Fruit fly (Drosophila melanogaster) whole organism, wandering third instar larva: ENCODE measurements around the gene RapGAP1.

Source experiments
- Abd-B ChIP-seq: fragments of >200 bp; optimal IDR thresholded peaks from 2 replicates; lab custom pipeline; 2017; ENCODE audit warnings: missing biosample characterization, missing genetic modification characterization
- CG32264 ChIP-seq: fragments of 200-800 bp; sonication (Bioruptor generic); optimal IDR thresholded peaks from 2 replicates; lab custom pipeline; 2016; ENCODE audit warnings: missing biosample characterization, missing genetic modification characterization
- CG9705 ChIP-seq: fragments of 200-800 bp; sonication (Bioruptor generic); optimal IDR thresholded peaks from 2 replicates; lab custom pipeline; 2018; ENCODE audit warnings: missing biosample characterization, mild to moderate bottlenecking, missing genetic modification characterization
- Dfd ChIP-seq: fragments of >200 bp; optimal IDR thresholded peaks from 2 replicates; lab custom pipeline; 2017; ENCODE audit warnings: missing biosample characterization, missing genetic modification characterization
- Dif ChIP-seq: fragments of 200-275, 200-300 bp; sonication (Bioruptor generic); optimal IDR thresholded peaks from 2 replicates; lab custom pipeline; 2018; ENCODE audit warnings: missing biosample characterization, missing genetic modification characterization; ENCODE audit not compliant: partially characterized antibody
- GATAd ChIP-seq: sonication (Bioruptor generic); optimal IDR thresholded peaks from 2 replicates; lab custom pipeline; 2016; ENCODE audit warnings: missing biosample characterization, missing genetic modification characterization
- HLH106 ChIP-seq: fragments of 200-800 bp; optimal IDR thresholded peaks from 3 replicates; lab custom pipeline; 2019; ENCODE audit warnings: missing biosample characterization, mild to moderate bottlenecking, missing genetic modification characterization, moderate library complexity
- Hr78 ChIP-seq: fragments of >200 bp; optimal IDR thresholded peaks from 2 replicates; lab custom pipeline; 2017; ENCODE audit warnings: missing biosample characterization, missing genetic modification characterization
- Jra ChIP-seq: sonication (Bioruptor generic); optimal IDR thresholded peaks from 2 replicates; lab custom pipeline; 2016; ENCODE audit warnings: missing biosample characterization, missing genetic modification characterization
- Myc ChIP-seq: fragments of >200 bp; optimal IDR thresholded peaks from 2 replicates; lab custom pipeline; 2017
- N ChIP-seq: fragments of >200 bp; optimal IDR thresholded peaks from 2 replicates; lab custom pipeline; 2018; ENCODE audit warnings: missing biosample characterization, missing external identifiers, missing genetic modification characterization
- Rel ChIP-seq, 2 experiments: fragments of 200-800 bp; sonication (Bioruptor generic) in 1 of 2; optimal IDR thresholded peaks; 2 replicates in 1 of 2; 3 replicates in 1 of 2; lab custom pipeline; 2016 to 2019; ENCODE audit warnings: mild to moderate bottlenecking in 2 of 2, missing biosample characterization in 2 of 2, missing genetic modification characterization in 2 of 2, moderate library complexity in 1 of 2
- Sp1 ChIP-seq: fragments of 200-800 bp; sonication (Bioruptor generic); optimal IDR thresholded peaks from 3 replicates; lab custom pipeline; 2019; ENCODE audit warnings: missing biosample characterization, mild to moderate bottlenecking, missing genetic modification characterization, moderate library complexity
- Vsx2 ChIP-seq: fragments of 200-300, 225-300 bp; sonication (Bioruptor generic); optimal IDR thresholded peaks from 2 replicates; lab custom pipeline; 2018; ENCODE audit warnings: missing biosample characterization, missing genetic modification characterization; ENCODE audit not compliant: partially characterized antibody
- br ChIP-seq: fragments of 200-800 bp; sonication (Bioruptor generic); optimal IDR thresholded peaks from 2 replicates; lab custom pipeline; 2016; ENCODE audit warnings: missing biosample characterization, missing genetic modification characterization
- brk ChIP-seq: fragments of 200-800 bp; sonication (Bioruptor generic); optimal IDR thresholded peaks from 2 replicates; lab custom pipeline; 2016; ENCODE audit warnings: missing biosample characterization, mild to moderate bottlenecking, missing genetic modification characterization
- dl ChIP-seq, 2 experiments: fragments of 175-275, 200-275 bp in 1 of 2; fragments of 200-275 bp in 1 of 2; sonication (Bioruptor generic); optimal IDR thresholded peaks; lab custom pipeline; 2018; ENCODE audit warnings: mild to moderate bottlenecking in 2 of 2, missing biosample characterization in 2 of 2, missing genetic modification characterization in 2 of 2, moderate library complexity in 2 of 2; ENCODE audit not compliant: partially characterized antibody in 2 of 2, insufficient read depth in 1 of 2
- dsf ChIP-seq: sonication (Bioruptor generic); optimal IDR thresholded peaks from 2 replicates; lab custom pipeline; 2016; ENCODE audit warnings: missing biosample characterization, missing genetic modification characterization, borderline replicate concordance
- ey ChIP-seq: fragments of 200-800 bp; sonication (Bioruptor generic); optimal IDR thresholded peaks from 2 replicates; lab custom pipeline; 2016; ENCODE audit warnings: missing biosample characterization, missing genetic modification characterization
- foxo ChIP-seq, 2 experiments: fragments of 200-800 bp; sonication (Bioruptor generic); optimal IDR thresholded peaks; 2 replicates in 1 of 2; 3 replicates in 1 of 2; lab custom pipeline; 2016 to 2017; ENCODE audit warnings: missing biosample characterization in 2 of 2, missing genetic modification characterization in 2 of 2
- fru ChIP-seq: fragments of 200-800 bp; sonication (Bioruptor generic); optimal IDR thresholded peaks from 3 replicates; lab custom pipeline; 2016; ENCODE audit warnings: missing biosample characterization, mild to moderate bottlenecking, missing genetic modification characterization
- jim ChIP-seq: fragments of 175-275, 200-325 bp; sonication (Bioruptor generic); optimal IDR thresholded peaks from 2 replicates; lab custom pipeline; 2016; ENCODE audit warnings: missing biosample characterization, mild to moderate bottlenecking, missing genetic modification characterization
- lola ChIP-seq: fragments of >200 bp; optimal IDR thresholded peaks from 2 replicates; lab custom pipeline; 2017; ENCODE audit warnings: missing biosample characterization, missing genetic modification characterization
- pan ChIP-seq: fragments of >200 bp; optimal IDR thresholded peaks from 2 replicates; lab custom pipeline; 2017
- psq ChIP-seq: fragments of 200-800 bp; sonication (Bioruptor generic); optimal IDR thresholded peaks from 3 replicates; lab custom pipeline; 2017; ENCODE audit warnings: missing biosample characterization, mild to moderate bottlenecking, missing genetic modification characterization, moderate library complexity
- rgr ChIP-seq: fragments of 200-800 bp; sonication (Bioruptor generic); optimal IDR thresholded peaks from 3 replicates; lab custom pipeline; 2016; ENCODE audit warnings: missing biosample characterization, mild to moderate bottlenecking, missing genetic modification characterization
- sage ChIP-seq: fragments of 200-800 bp; sonication (Bioruptor generic); optimal IDR thresholded peaks from 2 replicates; lab custom pipeline; 2016; ENCODE audit warnings: missing biosample characterization, mild to moderate bottlenecking, missing genetic modification characterization
- sv ChIP-seq: fragments of 200-800 bp; sonication (Bioruptor generic); optimal IDR thresholded peaks from 3 replicates; lab custom pipeline; 2016; ENCODE audit warnings: missing biosample characterization, missing genetic modification characterization
- tai ChIP-seq: sonication (Bioruptor generic); optimal IDR thresholded peaks from 2 replicates; lab custom pipeline; 2016; ENCODE audit warnings: missing biosample characterization, missing genetic modification characterization
- usp ChIP-seq: fragments of >200 bp; optimal IDR thresholded peaks from 2 replicates; lab custom pipeline; 2017; ENCODE audit warnings: missing biosample characterization, missing genetic modification characterization
- woc ChIP-seq: sonication (Bioruptor generic); optimal IDR thresholded peaks from 2 replicates; lab custom pipeline; 2016; ENCODE audit warnings: missing biosample characterization, mild to moderate bottlenecking, missing genetic modification characterization

RapGAP1 gene

dm6 chr2L:7619234-7619633 is 40.5 kb upstream of the RapGAP1 start (continued):
- TF ChIP-seq lola (GFP tag; lab: Kevin White, UChicago), result no peak
- no peak for TF ChIP-seq Myc (lab: Kevin White, UChicago)
- no peak for TF ChIP-seq CG32264 (GFP tag; lab: Kevin White, UChicago)
- peak; percentile 66 for TF ChIP-seq fru (GFP tag; lab: Kevin White, UChicago)
- no peak for TF ChIP-seq Dfd (GFP tag; lab: Kevin White, UChicago)
- no peak for TF ChIP-seq tai (GFP tag; lab: Kevin White, UChicago)
- no peak for TF ChIP-seq Hr78 (GFP tag; lab: Kevin White, UChicago)
- peak; percentile 39 for TF ChIP-seq HLH106 (tag; lab: Kevin White, UChicago)
- TF ChIP-seq CG9705 (GFP tag; lab: Kevin White, UChicago), result no peak
- peak; percentile 65 for TF ChIP-seq woc
- no peak for TF ChIP-seq dsf
- TF ChIP-seq Vsx2 (GFP tag; lab: Kevin White, UChicago), result no peak
- no peak for TF ChIP-seq jim
- peak; percentile 37 for TF ChIP-seq br
- no peak for TF ChIP-seq N (GFP tag; lab: Kevin White, UChicago)
- no peak for TF ChIP-seq Sp1

dm6 chr2L:7618563-7618962 is 39.8 kb upstream of the RapGAP1 start:
- TF ChIP-seq dl (GFP tag; optimal IDR thresholded peaks at IDR 0.05; lab: Kevin White, UChicago; ENCODE audit: insufficient read depth in 1 of 2, partially characterized antibody in 2 of 2), result no peak
- no peak for TF ChIP-seq br
- TF ChIP-seq Dfd (GFP tag; lab: Kevin White, UChicago), result no peak
- no peak for TF ChIP-seq jim
- TF ChIP-seq ey (GFP tag; lab: Kevin White, UChicago), result no peak
- no peak for TF ChIP-seq Abd-B (GFP tag; lab: Kevin White, UChicago)
- no peak for TF ChIP-seq foxo (GFP tag; optimal IDR thresholded peaks at IDR 0.05; lab: Kevin White, UChicago)
- no peak for TF ChIP-seq Jra
- no peak for TF ChIP-seq pan (lab: Kevin White, UChicago)
- no peak for TF ChIP-seq Myc (lab: Kevin White, UChicago)
- no peak for TF ChIP-seq sv (GFP tag; lab: Kevin White, UChicago)
- TF ChIP-seq rgr (GFP tag; lab: Kevin White, UChicago), result no peak
- TF ChIP-seq, all 38 proteins: peak for 0

- no peak for TF ChIP-seq rgr (GFP tag; lab: Kevin White, UChicago)
- no peak for TF ChIP-seq dsf
- no peak for TF ChIP-seq fru (GFP tag; lab: Kevin White, UChicago)
- TF ChIP-seq br, result no peak
- no peak for TF ChIP-seq usp (GFP tag; lab: Kevin White, UChicago)
- TF ChIP-seq Myc (lab: Kevin White, UChicago), result no peak
- no peak for TF ChIP-seq Dif (GFP tag; lab: Kevin White, UChicago)
- TF ChIP-seq N (GFP tag; lab: Kevin White, UChicago), result no peak
- TF ChIP-seq ey (GFP tag; lab: Kevin White, UChicago), result no peak
- no peak for TF ChIP-seq jim
- no peak for TF ChIP-seq tai (GFP tag; lab: Kevin White, UChicago)
- no peak for TF ChIP-seq dl (GFP tag; optimal IDR thresholded peaks at IDR 0.05; lab: Kevin White, UChicago; ENCODE audit: insufficient read depth in 1 of 2, partially characterized antibody in 2 of 2)
- no peak for TF ChIP-seq psq (GFP tag; lab: Kevin White, UChicago)
- no peak for TF ChIP-seq Rel (GFP tag; optimal IDR thresholded peaks at IDR 0.05; lab: Kevin White, UChicago)
- no peak for TF ChIP-seq Rel (tag; optimal IDR thresholded peaks at IDR 0.05; lab: Kevin White, UChicago)
- no peak for TF ChIP-seq Hr78 (GFP tag; lab: Kevin White, UChicago)
- TF ChIP-seq Dfd (GFP tag; lab: Kevin White, UChicago), result no peak
Measured at dm6 chr2L:7616830-7617229, 38.0 kb upstream of the RapGAP1 start.

dm6 chr2L:7612233-7612632 is 33.5 kb upstream of the RapGAP1 start:
- TF ChIP-seq Jra, result no peak
- no peak for TF ChIP-seq br
- no peak for TF ChIP-seq Abd-B (GFP tag; lab: Kevin White, UChicago)
- TF ChIP-seq ey (GFP tag; lab: Kevin White, UChicago), result no peak
- no peak for TF ChIP-seq GATAd (GFP tag; lab: Kevin White, UChicago)
- no peak for TF ChIP-seq Vsx2 (GFP tag; lab: Kevin White, UChicago)
- TF ChIP-seq CG32264 (GFP tag; lab: Kevin White, UChicago), result no peak
- no peak for TF ChIP-seq foxo (GFP tag; optimal IDR thresholded peaks at IDR 0.05; lab: Kevin White, UChicago)
- no peak for TF ChIP-seq woc
- TF ChIP-seq sage (GFP tag; lab: Kevin White, UChicago), result no peak
- TF ChIP-seq brk, result no peak
- TF ChIP-seq Dfd (GFP tag; lab: Kevin White, UChicago), result no peak
